Fruit fly (Drosophila melanogaster) whole organism, embryonic: ENCODE data around the gene CG9837.

Experiments used
- Adf1 ChIP-seq: fragments of 200-800 bp; sonication (Bioruptor generic); IDR thresholded peaks from 2 replicates; pipeline ENCODE4 v1.3.6; 2022; ENCODE audit warnings: missing biosample characterization, missing genetic modification characterization
- Atf-2 ChIP-seq: fragments of 200-800 bp; sonication (Bioruptor generic); optimal IDR thresholded peaks from 2 replicates; lab custom pipeline; 2016; ENCODE audit warnings: missing biosample characterization, missing genetic modification characterization
- B-H2 ChIP-seq: fragments of 200-800 bp; sonication (Bioruptor generic); optimal IDR thresholded peaks from 2 replicates; lab custom pipeline; 2018; ENCODE audit warnings: missing biosample characterization, mild to moderate bottlenecking, missing genetic modification characterization
- CG11398 ChIP-seq: fragments of 200-800 bp; sonication (Bioruptor generic); optimal IDR thresholded peaks from 2 replicates; lab custom pipeline; 2016; ENCODE audit warnings: missing biosample characterization, missing genetic modification characterization
- CG12391 ChIP-seq: fragments of 200-800 bp; sonication (Bioruptor generic); optimal IDR thresholded peaks from 3 replicates; lab custom pipeline; 2018; ENCODE audit warnings: missing biosample characterization, mild to moderate bottlenecking, missing genetic modification characterization, moderate library complexity
- CG12659 ChIP-seq: fragments of 200-800 bp; sonication (Bioruptor generic); optimal IDR thresholded peaks from 3 replicates; lab custom pipeline; 2017; ENCODE audit warnings: mild to moderate bottlenecking, missing biosample characterization, missing genetic modification reagents, missing genetic modification characterization
- CG13424 ChIP-seq: fragments of 200-800 bp; sonication (Bioruptor generic); optimal IDR thresholded peaks from 2 replicates; lab custom pipeline; 2019; ENCODE audit warnings: missing biosample characterization, mild to moderate bottlenecking, missing genetic modification characterization, moderate library complexity
- CG15601 ChIP-seq: fragments of 200-800 bp; sonication (Bioruptor generic); optimal IDR thresholded peaks from 3 replicates; lab custom pipeline; 2019; ENCODE audit warnings: missing biosample characterization, mild to moderate bottlenecking, missing genetic modification characterization, moderate library complexity
- CG1603 ChIP-seq: fragments of 200-800 bp; sonication (Bioruptor generic); optimal IDR thresholded peaks from 2 replicates; lab custom pipeline; 2019; ENCODE audit warnings: missing biosample characterization, mild to moderate bottlenecking, missing genetic modification characterization, moderate library complexity
- CG16813 ChIP-seq: fragments of 200-800 bp; sonication (Bioruptor generic); IDR thresholded peaks from 3 replicates; pipeline ENCODE4 v1.3.6; 2022; ENCODE audit warnings: missing biosample characterization, missing genetic modification characterization; ENCODE audit not compliant: partially characterized antibody
- CG17186 ChIP-seq: fragments of 200-800 bp; sonication (Bioruptor generic); optimal IDR thresholded peaks from 3 replicates; lab custom pipeline; 2017; ENCODE audit warnings: missing biosample characterization, missing genetic modification reagents, missing genetic modification characterization
- CG2202 ChIP-seq: fragments of 200-800 bp; sonication (Bioruptor generic); optimal IDR thresholded peaks from 2 replicates; lab custom pipeline; 2018; ENCODE audit warnings: missing biosample characterization, mild to moderate bottlenecking, missing genetic modification characterization
- CG3838 ChIP-seq: fragments of 200-800 bp; sonication (Bioruptor generic); optimal IDR thresholded peaks from 3 replicates; lab custom pipeline; 2016; ENCODE audit warnings: missing biosample characterization, missing genetic modification characterization
- CG9727 ChIP-seq: fragments of 200-800 bp; sonication (Bioruptor generic); optimal IDR thresholded peaks from 3 replicates; lab custom pipeline; 2017; ENCODE audit warnings: missing biosample characterization, mild to moderate bottlenecking, missing genetic modification characterization
- CG9932 ChIP-seq: fragments of 200-800 bp; sonication (Bioruptor generic); IDR thresholded peaks from 2 replicates; pipeline ENCODE4 v1.3.6; 2022; ENCODE audit warnings: missing biosample characterization, missing genetic modification characterization
- Doc3 ChIP-seq: fragments of 200-800 bp; sonication (Bioruptor generic); IDR thresholded peaks from 3 replicates; pipeline ENCODE4 v1.3.6; 2022; ENCODE audit warnings: missing biosample characterization, missing genetic modification characterization; ENCODE audit not compliant: partially characterized antibody
- Dp ChIP-seq: fragments of 200-800 bp; sonication (Bioruptor generic); optimal IDR thresholded peaks from 2 replicates; lab custom pipeline; 2018; ENCODE audit warnings: missing biosample characterization, mild to moderate bottlenecking, missing genetic modification characterization, moderate library complexity
- Dref ChIP-seq: fragments of 200-800 bp; sonication (Bioruptor generic); IDR thresholded peaks from 2 replicates; pipeline ENCODE4 v1.3.6; 2022; ENCODE audit warnings: missing biosample characterization, missing genetic modification characterization
- Gug ChIP-seq: fragments of 200-800 bp; sonication (Bioruptor generic); IDR thresholded peaks from 4 replicates; pipeline ENCODE4 v1.3.6; 2022; ENCODE audit warnings: missing biosample characterization, missing genetic modification characterization
- HHEX ChIP-seq: fragments of 200-800 bp; sonication (Bioruptor generic); optimal IDR thresholded peaks from 3 replicates; lab custom pipeline; 2017; ENCODE audit warnings: missing biosample characterization, mild to moderate bottlenecking, missing genetic modification characterization, missing genetic modification reagents
- Hey ChIP-seq: fragments of 200-800 bp; sonication (Bioruptor generic); optimal IDR thresholded peaks from 3 replicates; lab custom pipeline; 2018; ENCODE audit warnings: missing biosample characterization, mild to moderate bottlenecking, missing genetic modification characterization
- Hr78 ChIP-seq, 2 experiments: fragments of 200-800 bp in 1 of 2; fragments of >200 bp in 1 of 2; sonication (Bioruptor generic) in 1 of 2; optimal IDR thresholded peaks; 2 replicates each; lab custom pipeline; 2017 to 2019; ENCODE audit warnings: missing biosample characterization in 2 of 2, missing genetic modification characterization in 2 of 2, mild to moderate bottlenecking in 1 of 2, moderate library complexity in 1 of 2
- Lhr ChIP-seq: fragments of 200-800 bp; sonication (Bioruptor generic); optimal IDR thresholded peaks from 3 replicates; lab custom pipeline; 2017; ENCODE audit warnings: mild to moderate bottlenecking, missing biosample characterization, missing genetic modification reagents, missing genetic modification characterization
- MBD-R2 ChIP-seq: fragments of 200-800 bp; sonication (Bioruptor generic); IDR thresholded peaks from 2 replicates; pipeline ENCODE4 v1.3.6; 2022; ENCODE audit warnings: missing biosample characterization, missing genetic modification characterization
- Side ChIP-seq: fragments of 200-800 bp; sonication (Bioruptor generic); optimal IDR thresholded peaks from 2 replicates; lab custom pipeline; 2016; ENCODE audit warnings: missing biosample characterization, missing genetic modification characterization
- Sin3A ChIP-seq: fragments of >200 bp; optimal IDR thresholded peaks from 2 replicates; lab custom pipeline; 2018
- Sry-δ ChIP-seq: fragments of 200-800 bp; sonication (Bioruptor generic); optimal IDR thresholded peaks from 2 replicates; lab custom pipeline; 2016; ENCODE audit warnings: missing biosample characterization, missing genetic modification characterization
- br ChIP-seq: fragments of >200 bp; optimal IDR thresholded peaks from 2 replicates; lab custom pipeline; 2017
- caup ChIP-seq: fragments of 200-800 bp; sonication (Bioruptor generic); optimal IDR thresholded peaks from 3 replicates; lab custom pipeline; 2017; ENCODE audit warnings: missing biosample characterization, mild to moderate bottlenecking, missing genetic modification characterization, moderate library complexity; ENCODE audit not compliant: severe bottlenecking
- chinmo ChIP-seq: fragments of 200-800 bp; sonication (Bioruptor generic); IDR thresholded peaks from 4 replicates; pipeline ENCODE4 v1.3.6; 2022; ENCODE audit warnings: missing biosample characterization, missing genetic modification characterization; ENCODE audit not compliant: partially characterized antibody
- crp ChIP-seq, 2 experiments: fragments of 200-800 bp; sonication (Bioruptor generic); optimal IDR thresholded peaks; 2 replicates in 1 of 2; 3 replicates in 1 of 2; lab custom pipeline; 2017; ENCODE audit warnings: missing biosample characterization in 2 of 2, missing genetic modification characterization in 2 of 2, mild to moderate bottlenecking in 1 of 2, moderate library complexity in 1 of 2
- dm ChIP-seq: fragments of 200-800 bp; sonication (Bioruptor generic); optimal IDR thresholded peaks from 3 replicates; lab custom pipeline; 2016; ENCODE audit warnings: missing biosample characterization, missing genetic modification characterization
- dpn ChIP-seq, 2 experiments: fragments of 200-800 bp; sonication (Bioruptor generic); optimal IDR thresholded peaks; 3 replicates each; lab custom pipeline; 2016; ENCODE audit warnings: missing biosample characterization in 2 of 2, missing genetic modification characterization in 2 of 2
- ems ChIP-seq: fragments of 200-800 bp; sonication (Bioruptor generic); optimal IDR thresholded peaks from 3 replicates; lab custom pipeline; 2016; ENCODE audit warnings: missing biosample characterization, missing genetic modification characterization
- gro ChIP-seq: fragments of 200-800 bp; sonication (Bioruptor generic); optimal IDR thresholded peaks from 2 replicates; lab custom pipeline; 2016; ENCODE audit warnings: missing biosample characterization, missing genetic modification characterization
- gt ChIP-seq: fragments of 200-800 bp; sonication (Bioruptor generic); IDR thresholded peaks from 2 replicates; pipeline ENCODE4 v1.3.6; 2022; ENCODE audit warnings: missing biosample characterization, missing genetic modification characterization
- h ChIP-seq: fragments of >200 bp; optimal IDR thresholded peaks from 2 replicates; lab custom pipeline; 2017
- hbn ChIP-seq: fragments of 200-800 bp; sonication (Bioruptor generic); IDR thresholded peaks from 2 replicates; pipeline ENCODE4 v1.3.6; 2022; ENCODE audit warnings: missing biosample characterization, missing genetic modification characterization; ENCODE audit not compliant: partially characterized antibody
- kni ChIP-seq: fragments of 200-800 bp; sonication (Bioruptor generic); optimal IDR thresholded peaks from 3 replicates; lab custom pipeline; 2017; ENCODE audit warnings: mild to moderate bottlenecking, missing biosample characterization, missing genetic modification reagents, missing genetic modification characterization
- knrl ChIP-seq: fragments of 200-800 bp; sonication (Bioruptor generic); IDR thresholded peaks from 3 replicates; pipeline ENCODE4 v1.3.6; 2022; ENCODE audit warnings: missing biosample characterization, missing genetic modification characterization; ENCODE audit not compliant: partially characterized antibody
- lbe ChIP-seq: fragments of 200-800 bp; sonication (Bioruptor generic); optimal IDR thresholded peaks from 2 replicates; lab custom pipeline; 2016; ENCODE audit warnings: missing biosample characterization, mild to moderate bottlenecking, missing genetic modification characterization
- lola ChIP-seq, 3 experiments: fragments of >200 bp in 2 of 3; fragments of 200-800 bp in 1 of 3; sonication (Bioruptor generic) in 1 of 3; optimal IDR thresholded peaks; 2 replicates each; lab custom pipeline; 2017 to 2019; ENCODE audit warnings: missing biosample characterization in 3 of 3, missing genetic modification characterization in 3 of 3, mild to moderate bottlenecking in 1 of 3, moderate library complexity in 1 of 3
- mam ChIP-seq: fragments of 200-800 bp; sonication (Bioruptor generic); optimal IDR thresholded peaks from 3 replicates; lab custom pipeline; 2016; ENCODE audit warnings: missing biosample characterization, missing genetic modification characterization
- oc ChIP-seq: fragments of 200-800 bp; sonication (Bioruptor generic); optimal IDR thresholded peaks from 2 replicates; lab custom pipeline; 2018; ENCODE audit warnings: missing biosample characterization, mild to moderate bottlenecking, missing genetic modification characterization, moderate library complexity
- peb ChIP-seq: fragments of 200-800 bp; sonication (Bioruptor generic); IDR thresholded peaks from 2 replicates; pipeline ENCODE4 v1.3.6; 2022; ENCODE audit warnings: missing biosample characterization, missing genetic modification characterization
- pzg ChIP-seq: fragments of 200-800 bp; sonication (Bioruptor generic); optimal IDR thresholded peaks from 3 replicates; lab custom pipeline; 2018; ENCODE audit warnings: missing biosample characterization, mild to moderate bottlenecking, missing genetic modification characterization, moderate library complexity
- row ChIP-seq: fragments of 200-800 bp; sonication (Bioruptor generic); IDR thresholded peaks from 3 replicates; pipeline ENCODE4 v1.3.6; 2022; ENCODE audit warnings: missing biosample characterization, missing genetic modification characterization
- salm ChIP-seq: fragments of 200-800 bp; sonication (Bioruptor generic); optimal IDR thresholded peaks from 2 replicates; lab custom pipeline; 2018; ENCODE audit warnings: missing biosample characterization, mild to moderate bottlenecking, missing genetic modification characterization
- scrt ChIP-seq: fragments of 200-800 bp; sonication (Bioruptor generic); optimal IDR thresholded peaks from 2 replicates; lab custom pipeline; 2018; ENCODE audit warnings: missing biosample characterization, mild to moderate bottlenecking, missing genetic modification characterization, moderate library complexity

The CG9837 gene

DNA sequence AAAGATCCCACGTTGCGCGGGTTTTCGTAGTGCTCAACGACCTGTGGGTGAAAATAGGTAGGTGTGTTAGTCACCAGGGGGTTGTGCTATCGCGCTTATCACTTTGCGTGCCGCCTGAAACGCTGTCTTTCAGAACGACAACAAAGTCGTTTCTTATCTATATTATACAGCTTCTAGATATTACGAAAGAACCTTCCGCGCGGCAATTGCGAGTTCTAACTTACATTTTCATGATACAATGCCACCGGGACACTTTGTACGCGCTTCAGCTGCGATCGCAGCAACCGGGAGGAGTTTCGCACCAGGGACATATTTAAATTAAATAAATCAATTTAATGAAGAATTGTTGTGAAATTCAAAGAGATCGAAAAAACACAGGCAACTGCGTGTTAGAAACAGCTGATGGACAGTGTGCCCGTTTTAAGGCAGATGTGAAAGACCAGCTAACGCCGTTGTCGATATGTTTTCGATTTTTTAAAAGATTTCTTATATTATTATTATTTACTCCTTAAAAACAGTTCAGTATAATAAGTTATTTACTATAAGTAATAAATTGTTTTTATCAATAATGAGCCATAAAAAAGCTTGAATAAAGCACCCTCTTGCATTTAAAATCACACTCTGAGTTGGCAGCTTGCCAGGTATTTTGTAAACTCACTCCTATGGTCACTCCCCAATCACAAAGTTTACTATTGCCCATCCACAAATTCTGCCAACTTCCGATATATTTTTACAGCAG lies 10.6 kb upstream of the CG9837 start, which contains the start of the genes IscU and CG8379 (continued):
- peak; percentile 77 for TF ChIP-seq MBD-R2 (GFP tag; lab: Robert Waterston, UW)
- TF ChIP-seq salm (tag; lab: Kevin White, UChicago), result peak; percentile 16
- TF ChIP-seq B-H2 (GFP tag; lab: Kevin White, UChicago), result no peak
- TF ChIP-seq crp (GFP tag; optimal IDR thresholded peaks at IDR 0.05; lab: Kevin White, UChicago), result peak; percentile 45 to 93
- no peak for TF ChIP-seq HHEX (GFP tag; lab: Kevin White, UChicago)
- TF ChIP-seq CG9932 (GFP tag; lab: Robert Waterston, UW), result no peak; the same call in 1 of the 2 replicates
- TF ChIP-seq Dp (GFP tag; lab: Kevin White, UChicago), result peak; percentile 37
- TF ChIP-seq br, result no peak
- TF ChIP-seq row (GFP tag; lab: Robert Waterston, UW), result peak; percentile 75
- peak; percentile 39 for TF ChIP-seq lbe (GFP tag; lab: Kevin White, UChicago)
- TF ChIP-seq CG16813 (GFP tag; lab: Robert Waterston, UW), result peak; percentile 63; the same call in 2 of the 3 replicates
- TF ChIP-seq CG17186 (GFP tag; lab: Kevin White, UChicago), result no peak
- TF ChIP-seq hbn (GFP tag; lab: Robert Waterston, UW), result peak; percentile 69; the same call in 1 of the 2 replicates
- peak; percentile 58 for TF ChIP-seq Lhr (GFP tag; lab: Kevin White, UChicago)
- no peak for TF ChIP-seq Gug
- peak; percentile 70 for TF ChIP-seq Sin3A (lab: Kevin White, UChicago)
- TF ChIP-seq Hey, result no peak
- peak; percentile 60 for TF ChIP-seq CG15601 (tag; lab: Kevin White, UChicago)
- peak; percentile 45 for TF ChIP-seq CG12391
- peak; percentile 56; the same call in 1 of the 3 replicates for TF ChIP-seq Doc3 (GFP tag; lab: Robert Waterston, UW)
- TF ChIP-seq CG3838 (GFP tag; lab: Kevin White, UChicago), result no peak
- no peak for TF ChIP-seq caup (GFP tag; lab: Kevin White, UChicago)
- TF ChIP-seq CG9727 (GFP tag; lab: Kevin White, UChicago), result no peak
- TF ChIP-seq chinmo (GFP tag; lab: Robert Waterston, UW), result no peak
- TF ChIP-seq h (lab: Kevin White, UChicago), result no peak
- no peak for TF ChIP-seq scrt (GFP tag; lab: Kevin White, UChicago)
- TF ChIP-seq Sry-δ (GFP tag; lab: Kevin White, UChicago), result no peak
- peak in 1 of 3 experiments; percentile 18 for TF ChIP-seq lola (GFP tag; optimal IDR thresholded peaks at IDR 0.05; lab: Kevin White, UChicago)
- no peak for TF ChIP-seq Side
- peak; percentile 11 for TF ChIP-seq CG13424 (tag; lab: Kevin White, UChicago)
- TF ChIP-seq Adf1 (GFP tag; lab: Robert Waterston, UW), result no peak
- peak; percentile 70 for TF ChIP-seq knrl (GFP tag; lab: Robert Waterston, UW)
- peak; percentile 50 for TF ChIP-seq Dref (GFP tag; lab: Robert Waterston, UW)
- TF ChIP-seq CG12659, result peak; percentile 65
- no peak for TF ChIP-seq kni (GFP tag; lab: Kevin White, UChicago)
- no peak for TF ChIP-seq dm (GFP tag; lab: Kevin White, UChicago)
- no peak for TF ChIP-seq oc (tag; lab: Kevin White, UChicago)
- no peak for TF ChIP-seq peb (GFP tag; lab: Robert Waterston, UW)
- TF ChIP-seq Atf-2 (GFP tag; lab: Kevin White, UChicago), result no peak
- TF ChIP-seq CG11398 (GFP tag; lab: Kevin White, UChicago), result no peak
- TF ChIP-seq Hr78 (GFP tag; optimal IDR thresholded peaks at IDR 0.05; lab: Kevin White, UChicago), result no peak
- no peak for TF ChIP-seq mam (GFP tag; lab: Kevin White, UChicago)
- TF ChIP-seq CG2202 (tag; lab: Kevin White, UChicago), result no peak
- TF ChIP-seq ems (GFP tag; lab: Kevin White, UChicago), result no peak
- no peak for TF ChIP-seq dpn (GFP tag; optimal IDR thresholded peaks at IDR 0.05; lab: Kevin White, UChicago)
- no peak for TF ChIP-seq gro
- TF ChIP-seq pzg (GFP tag; lab: Kevin White, UChicago), result peak; percentile 68
- TF ChIP-seq CG1603 (tag; lab: Kevin White, UChicago), result no peak
- no peak for TF ChIP-seq gt (GFP tag; lab: Robert Waterston, UW)
